Worm (Caenorhabditis elegans) whole organism, L1 larva: ENCODE measurements around the gene nhr-185.

Experiments used
- Y116A8C.19 ChIP-seq: sonication (generic microtip); optimal IDR thresholded peaks from 2 replicates; lab custom pipeline; 2016; ENCODE audit warnings: missing compliant biosample characterization, missing genetic modification characterization, borderline replicate concordance
- aly-2 ChIP-seq: fragments of 150-350 bp; optimal IDR thresholded peaks from 2 replicates; lab custom pipeline; 2014; ENCODE audit warnings: missing biosample characterization, missing genetic modification characterization
- ceh-82 ChIP-seq, 3 experiments: fragments of 150-350 bp in 1 of 3; sonication (generic microtip) in 2 of 3; optimal IDR thresholded peaks; 2 replicates each; lab custom pipeline; 2014 to 2017; ENCODE audit warnings: missing biosample characterization in 3 of 3, missing genetic modification characterization in 3 of 3
- ces-1 ChIP-seq: fragments of 150-350 bp; optimal IDR thresholded peaks from 2 replicates; lab custom pipeline; 2014; ENCODE audit warnings: missing biosample characterization, missing genetic modification reagents, missing genetic modification characterization
- fkh-10 ChIP-seq: sonication (generic microtip); optimal IDR thresholded peaks from 2 replicates; lab custom pipeline; 2017; ENCODE audit warnings: missing biosample characterization, missing genetic modification reagents, missing genetic modification characterization
- fos-1 ChIP-seq: fragments of 150-350 bp; optimal IDR thresholded peaks from 2 replicates; lab custom pipeline; 2014; ENCODE audit warnings: missing biosample characterization, missing genetic modification characterization
- jun-1 ChIP-seq: fragments of 150-350 bp; optimal IDR thresholded peaks from 2 replicates; lab custom pipeline; 2014; ENCODE audit warnings: missing biosample characterization, missing genetic modification reagents, missing genetic modification characterization
- nhr-11 ChIP-seq: fragments of 150-350 bp; optimal IDR thresholded peaks from 2 replicates; lab custom pipeline; 2014; ENCODE audit warnings: missing biosample characterization, missing genetic modification characterization
- nhr-237 ChIP-seq: fragments of 150-350 bp; optimal IDR thresholded peaks from 2 replicates; lab custom pipeline; 2014; ENCODE audit warnings: missing biosample characterization, missing genetic modification characterization
- pax-3 ChIP-seq: fragments of 200-800 bp; sonication (Bioruptor generic); optimal IDR thresholded peaks from 2 replicates; lab custom pipeline; 2018; ENCODE audit warnings: mild to moderate bottlenecking, missing genetic modification characterization, moderate library complexity, missing compliant biosample characterization
- skn-1 ChIP-seq: fragments of 150-350 bp; optimal IDR thresholded peaks from 2 replicates; lab custom pipeline; 2014; ENCODE audit warnings: missing biosample characterization, missing genetic modification characterization
- unc-62 ChIP-seq: fragments of 150-350 bp; optimal IDR thresholded peaks from 2 replicates; lab custom pipeline; 2014; ENCODE audit warnings: missing biosample characterization, missing genetic modification reagents, missing genetic modification characterization
- unc-98 ChIP-seq: fragments of 200-800 bp; sonication (Bioruptor generic); IDR thresholded peaks from 2 replicates; pipeline ENCODE4 v1.3.6; 2022; ENCODE audit warnings: missing genetic modification characterization, missing compliant biosample characterization

ce11 chrV:3814009-3814408, 33.2 kb downstream of the nhr-185 start:
- TF ChIP-seq fkh-10 (GFP tag; lab: Kevin White, UChicago) (no peak), ceh-82 (tag; optimal IDR thresholded peaks at IDR 0.05; lab: Kevin White, UChicago) (no peak), aly-2 (tag; lab: Kevin White, UChicago) (no peak), skn-1 (tag; lab: Kevin White, UChicago) (no peak), nhr-11 (tag; lab: Kevin White, UChicago) (no peak), nhr-237 (no peak), jun-1 (no peak), fos-1 (tag; lab: Kevin White, UChicago) (no peak), pax-3 (tag; lab: Kevin White, UChicago) (no peak), unc-62 (GFP tag; lab: Kevin White, UChicago) (no peak), ces-1 (GFP tag; lab: Kevin White, UChicago) (no peak), Y116A8C.19 (no peak), unc-98 (no peak)
